Worm (Caenorhabditis elegans) whole organism, L4/young adult: ENCODE data around the gene nceh-1.

Experiments
- W03F9.2 ChIP-seq: fragments of 150-350 bp; optimal IDR thresholded peaks from 2 replicates; lab custom pipeline; 2014; ENCODE audit warnings: missing biosample characterization, missing genetic modification characterization
- dao-5 ChIP-seq: sonication (generic microtip); optimal IDR thresholded peaks from 2 replicates; lab custom pipeline; 2016; ENCODE audit warnings: missing genotype, missing genetic modification characterization, moderate library complexity, missing compliant biosample characterization
- him-1 ChIP-seq: sonication (generic microtip); optimal IDR thresholded peaks from 2 replicates; lab custom pipeline; 2016; ENCODE audit warnings: missing genotype, missing genetic modification reagents, missing genetic modification characterization, missing compliant biosample characterization

- TF ChIP-seq him-1 (tag; lab: Kevin White, UChicago) (no peak), W03F9.2 (tag; lab: Kevin White, UChicago) (no peak), dao-5 (tag; lab: Kevin White, UChicago) (no peak)
Measured at ce11 chrV:19391242-19391641, 14.0 kb downstream of the nceh-1 start.
